Worm (Caenorhabditis elegans) whole organism, L1 larva: ENCODE results near the gene C33H5.2.

Experiments used
- C04F5.9 ChIP-seq: sonication (generic microtip); optimal IDR thresholded peaks from 2 replicates; lab custom pipeline; 2016; ENCODE audit warnings: missing genetic modification characterization, missing compliant biosample characterization
- C16A3.4 ChIP-seq: fragments of 150-350 bp; optimal IDR thresholded peaks from 2 replicates; lab custom pipeline; 2014; ENCODE audit warnings: missing biosample characterization, missing genetic modification characterization
- C34B4.2 ChIP-seq: sonication (generic microtip); optimal IDR thresholded peaks from 2 replicates; lab custom pipeline; 2017; ENCODE audit warnings: mild to moderate bottlenecking, missing genetic modification characterization, missing compliant biosample characterization
- Y116A8C.19 ChIP-seq: sonication (generic microtip); optimal IDR thresholded peaks from 2 replicates; lab custom pipeline; 2016; ENCODE audit warnings: missing compliant biosample characterization, missing genetic modification characterization, borderline replicate concordance
- aly-2 ChIP-seq: fragments of 150-350 bp; optimal IDR thresholded peaks from 2 replicates; lab custom pipeline; 2014; ENCODE audit warnings: missing biosample characterization, missing genetic modification characterization
- ama-1 ChIP-seq: fragments of 150-350 bp; optimal IDR thresholded peaks from 2 replicates; lab custom pipeline; 2014
- blmp-1 ChIP-seq: fragments of 150-350 bp; optimal IDR thresholded peaks from 2 replicates; lab custom pipeline; 2014; ENCODE audit warnings: missing biosample characterization, missing genetic modification characterization
- ceh-82 ChIP-seq, 3 experiments: fragments of 150-350 bp in 1 of 3; sonication (generic microtip) in 2 of 3; optimal IDR thresholded peaks; 2 replicates each; lab custom pipeline; 2014 to 2017; ENCODE audit warnings: missing biosample characterization in 3 of 3, missing genetic modification characterization in 3 of 3
- ceh-88 ChIP-seq: fragments of 200-800 bp; sonication (Bioruptor generic); IDR thresholded peaks from 2 replicates; pipeline ENCODE4 v1.3.6; 2022; ENCODE audit warnings: missing genetic modification characterization, missing compliant biosample characterization
- ceh-90 ChIP-seq: sonication (generic microtip); optimal IDR thresholded peaks from 2 replicates; lab custom pipeline; 2016; ENCODE audit warnings: missing genetic modification characterization, missing compliant biosample characterization
- dpl-1 ChIP-seq, 3 experiments: fragments of 150-350 bp in 2 of 3; sonication (generic microtip) in 1 of 3; optimal IDR thresholded peaks; 2 replicates each; lab custom pipeline; 2014 to 2017; ENCODE audit warnings: missing biosample characterization in 3 of 3, missing genetic modification characterization in 3 of 3, missing genetic modification reagents in 3 of 3
- efl-1 ChIP-seq, 4 experiments: fragments of 150-350 bp; optimal IDR thresholded peaks in 3 of 4; peaks in 1 of 4; 1 replicate in 1 of 4; 2 replicates in 3 of 4; lab custom pipeline; 2014; ENCODE audit warnings: missing biosample characterization in 2 of 4, missing genetic modification characterization in 2 of 4, missing genetic modification reagents in 2 of 4
- egl-27 ChIP-seq, 2 experiments: fragments of 150-350 bp in 1 of 2; sonication (generic microtip); optimal IDR thresholded peaks; 3 replicates each; lab custom pipeline; 2017 to 2018; ENCODE audit warnings: missing biosample characterization in 2 of 2, missing genetic modification characterization in 2 of 2, missing genetic modification reagents in 2 of 2
- elt-2 ChIP-seq: sonication (generic microtip); optimal IDR thresholded peaks from 2 replicates; lab custom pipeline; 2016; ENCODE audit warnings: missing genetic modification characterization, mild to moderate bottlenecking, inconsistent platforms, missing compliant biosample characterization, missing genetic modification reagents
- elt-3 ChIP-seq, 6 experiments: fragments of 150-350 bp in 1 of 6; sonication (generic microtip); optimal IDR thresholded peaks; 2 replicates each; lab custom pipeline; 2017 to 2018; ENCODE audit warnings: missing biosample characterization in 6 of 6, missing genetic modification characterization in 6 of 6, inconsistent platforms in 1 of 6
- ets-5 ChIP-seq: fragments of 200-800 bp; sonication (Bioruptor generic); IDR thresholded peaks from 2 replicates; pipeline ENCODE4 v1.3.6; 2022; ENCODE audit warnings: missing genetic modification characterization, missing compliant biosample characterization
- fos-1 ChIP-seq: fragments of 150-350 bp; optimal IDR thresholded peaks from 2 replicates; lab custom pipeline; 2014; ENCODE audit warnings: missing biosample characterization, missing genetic modification characterization
- grh-1 ChIP-seq: fragments of 200-800 bp; sonication (Bioruptor generic); IDR thresholded peaks from 2 replicates; pipeline ENCODE4 v1.3.6; 2022; ENCODE audit warnings: missing genetic modification reagents, missing genetic modification characterization, missing compliant biosample characterization
- hlh-4 ChIP-seq: sonication (generic microtip); optimal IDR thresholded peaks from 2 replicates; lab custom pipeline; 2016; ENCODE audit warnings: mild to moderate bottlenecking, missing genetic modification characterization, missing compliant biosample characterization
- hpl-2 ChIP-seq: fragments of 150-350 bp; optimal IDR thresholded peaks from 2 replicates; lab custom pipeline; 2014; ENCODE audit warnings: missing biosample characterization, missing genetic modification reagents, missing genetic modification characterization
- irx-1 ChIP-seq: sonication (generic microtip); optimal IDR thresholded peaks from 2 replicates; lab custom pipeline; 2016; ENCODE audit warnings: missing genetic modification characterization, missing compliant biosample characterization
- jun-1 ChIP-seq: fragments of 150-350 bp; optimal IDR thresholded peaks from 2 replicates; lab custom pipeline; 2014; ENCODE audit warnings: missing biosample characterization, missing genetic modification reagents, missing genetic modification characterization
- lir-3 ChIP-seq: sonication (generic microtip); optimal IDR thresholded peaks from 2 replicates; lab custom pipeline; 2016; ENCODE audit warnings: mild to moderate bottlenecking, missing genetic modification characterization, moderate library complexity, missing compliant biosample characterization; ENCODE audit not compliant: poor library complexity
- mab-9 ChIP-seq: fragments of 200-800 bp; sonication (Bioruptor generic); IDR thresholded peaks from 2 replicates; pipeline ENCODE4 v1.3.6; 2022; ENCODE audit warnings: missing genetic modification reagents, missing genetic modification characterization, missing compliant biosample characterization
- mdl-1 ChIP-seq, 2 experiments: fragments of 150-350 bp; optimal IDR thresholded peaks; 2 replicates each; lab custom pipeline; 2014 to 2017; ENCODE audit warnings: missing biosample characterization in 2 of 2, missing genetic modification characterization in 2 of 2, inconsistent platforms in 1 of 2
- mef-2 ChIP-seq: fragments of 150-350 bp; optimal IDR thresholded peaks from 2 replicates; lab custom pipeline; 2014; ENCODE audit warnings: missing biosample characterization, missing genetic modification characterization
- nhr-19 ChIP-seq: fragments of 200-800 bp; sonication (Bioruptor generic); conservative IDR thresholded peaks from 2 replicates; pipeline ENCODE4 v1.3.6; 2022; ENCODE audit warnings: missing genetic modification characterization, missing compliant biosample characterization
- nhr-20 ChIP-seq: sonication (generic microtip); optimal IDR thresholded peaks from 2 replicates; lab custom pipeline; 2016; ENCODE audit warnings: mild to moderate bottlenecking, missing genetic modification characterization, missing compliant biosample characterization
- nhr-237 ChIP-seq: fragments of 150-350 bp; optimal IDR thresholded peaks from 2 replicates; lab custom pipeline; 2014; ENCODE audit warnings: missing biosample characterization, missing genetic modification characterization
- nhr-28 ChIP-seq: fragments of 150-350 bp; optimal IDR thresholded peaks from 2 replicates; lab custom pipeline; 2014; ENCODE audit warnings: missing biosample characterization, missing genetic modification characterization
- nhr-47 ChIP-seq: sonication (generic microtip); optimal IDR thresholded peaks from 2 replicates; lab custom pipeline; 2016; ENCODE audit warnings: mild to moderate bottlenecking, missing genetic modification characterization, moderate library complexity, missing compliant biosample characterization
- nhr-77 ChIP-seq: fragments of 150-350 bp; optimal IDR thresholded peaks from 2 replicates; lab custom pipeline; 2014; ENCODE audit warnings: missing biosample characterization, missing genetic modification characterization
- nhr-84 ChIP-seq: sonication (generic microtip); optimal IDR thresholded peaks from 2 replicates; lab custom pipeline; 2017; ENCODE audit warnings: missing biosample characterization, missing genetic modification characterization
- nhr-85 ChIP-seq: sonication (generic microtip); peaks from one replicate; lab custom pipeline; 2016; ENCODE audit warnings: missing genetic modification characterization, inconsistent platforms, missing compliant biosample characterization
- nhr-90 ChIP-seq: sonication (generic microtip); optimal IDR thresholded peaks from 2 replicates; lab custom pipeline; 2016; ENCODE audit warnings: mild to moderate bottlenecking, missing genetic modification characterization, missing compliant biosample characterization; ENCODE audit not compliant: poor library complexity
- pag-3 ChIP-seq: sonication (generic microtip); optimal IDR thresholded peaks from 2 replicates; lab custom pipeline; 2017; ENCODE audit warnings: missing genetic modification characterization, mild to moderate bottlenecking, missing compliant biosample characterization, antibody characterized with exemption, borderline replicate concordance; ENCODE audit not compliant: insufficient read depth
- pax-3 ChIP-seq: fragments of 200-800 bp; sonication (Bioruptor generic); optimal IDR thresholded peaks from 2 replicates; lab custom pipeline; 2018; ENCODE audit warnings: mild to moderate bottlenecking, missing genetic modification characterization, moderate library complexity, missing compliant biosample characterization
- pqm-1 ChIP-seq: sonication (generic microtip); optimal IDR thresholded peaks from 3 replicates; lab custom pipeline; 2017; ENCODE audit warnings: missing biosample characterization, missing genetic modification characterization
- rnt-1 ChIP-seq: sonication (generic microtip); optimal IDR thresholded peaks from 2 replicates; lab custom pipeline; 2016; ENCODE audit warnings: mild to moderate bottlenecking, missing genetic modification characterization, moderate library complexity, missing compliant biosample characterization
- snpc-4 ChIP-seq: fragments of 150-350 bp; optimal IDR thresholded peaks from 2 replicates; lab custom pipeline; 2014; ENCODE audit warnings: missing biosample characterization, missing genetic modification characterization
- snu-23 ChIP-seq: sonication (generic microtip); optimal IDR thresholded peaks from 2 replicates; lab custom pipeline; 2016; ENCODE audit warnings: missing genetic modification characterization, missing compliant biosample characterization
- sptf-1 ChIP-seq: fragments of 150-350 bp; optimal IDR thresholded peaks from 2 replicates; lab custom pipeline; 2014; ENCODE audit warnings: missing biosample characterization, missing genetic modification characterization
- tbx-2 ChIP-seq: sonication (generic microtip); optimal IDR thresholded peaks from 2 replicates; lab custom pipeline; 2016; ENCODE audit warnings: missing genetic modification characterization, missing compliant biosample characterization
- unc-130 ChIP-seq: fragments of 150-350 bp; optimal IDR thresholded peaks from 2 replicates; lab custom pipeline; 2017; ENCODE audit warnings: missing biosample characterization, missing genetic modification characterization, inconsistent platforms
- unc-30 ChIP-seq: sonication (generic microtip); optimal IDR thresholded peaks from 2 replicates; lab custom pipeline; 2017; ENCODE audit warnings: missing biosample characterization, missing genetic modification characterization
- unc-86 ChIP-seq: sonication (generic microtip); optimal IDR thresholded peaks from 2 replicates; lab custom pipeline; 2016; ENCODE audit warnings: missing genetic modification characterization, missing compliant biosample characterization
- zag-1 ChIP-seq: fragments of 150-350 bp; optimal IDR thresholded peaks from 2 replicates; lab custom pipeline; 2014; ENCODE audit warnings: missing biosample characterization, missing genetic modification characterization
- ztf-11 ChIP-seq, 2 experiments: sonication (generic microtip); optimal IDR thresholded peaks; 2 replicates each; lab custom pipeline; 2016 to 2017; ENCODE audit warnings: missing genetic modification characterization in 2 of 2, missing biosample characterization in 1 of 2, missing compliant biosample characterization in 1 of 2
- ztf-4 ChIP-seq: fragments of 150-350 bp; optimal IDR thresholded peaks from 2 replicates; lab custom pipeline; 2014; ENCODE audit warnings: missing biosample characterization, missing genetic modification characterization

C33H5.2 gene

ce11 chrIV:7844333-7844973, 39.6 kb downstream of the C33H5.2 start (continued):
- TF ChIP-seq nhr-85 (tag; lab: Kevin White, UChicago) (peak; percentile 55), C16A3.4 (tag; lab: Kevin White, UChicago) (no peak), unc-30 (tag; lab: Kevin White, UChicago) (no peak)
- TF ChIP-seq, all 84 proteins: peak for 9

ce11 chrIV:7845585-7845984, 40.7 kb downstream of the C33H5.2 start:
- TF ChIP-seq snpc-4 (tag; lab: Kevin White, UChicago): peak; percentile 43
- peak in 3 of 6 experiments; percentile 22 to 31 (median 31) for TF ChIP-seq elt-3 (tag; optimal IDR thresholded peaks at IDR 0.05; lab: Kevin White, UChicago)
- TF ChIP-seq rnt-1: peak; percentile 67
- no peak for TF ChIP-seq ceh-90
- peak in 1 of 2 experiments; percentile 18 for TF ChIP-seq egl-27 (tag; optimal IDR thresholded peaks at IDR 0.05; lab: Kevin White, UChicago)
- TF ChIP-seq irx-1: peak; percentile 70
- TF ChIP-seq nhr-90 (tag; lab: Kevin White, UChicago): peak; percentile 67
- TF ChIP-seq lir-3 (tag; lab: Kevin White, UChicago): no peak
- TF ChIP-seq elt-2 (tag; lab: Kevin White, UChicago): peak; percentile 30
- no peak for TF ChIP-seq nhr-28 (tag; lab: Kevin White, UChicago)
- peak; percentile 86 for TF ChIP-seq snu-23 (GFP tag; lab: Kevin White, UChicago)
- no peak for TF ChIP-seq aly-2 (tag; lab: Kevin White, UChicago)
- TF ChIP-seq blmp-1 (tag; lab: Kevin White, UChicago): peak; percentile 6
- TF ChIP-seq mdl-1 (tag; optimal IDR thresholded peaks at IDR 0.05; lab: Kevin White, UChicago): peak in 1 of 2 experiments; percentile 81
- peak in 1 of 2 experiments; percentile 70 for TF ChIP-seq ztf-11 (tag; optimal IDR thresholded peaks at IDR 0.05; lab: Kevin White, UChicago)
- TF ChIP-seq pag-3 (tag; lab: Kevin White, UChicago): no peak
- peak; percentile 39 to 54 (median 52) for TF ChIP-seq dpl-1 (GFP tag; optimal IDR thresholded peaks at IDR 0.05; lab: Kevin White, UChicago)
- TF ChIP-seq efl-1 (optimal IDR thresholded peaks at IDR 0.05; lab: Kevin White, UChicago): peak; percentile 62 to 67
- peak; percentile 38 to 93 for TF ChIP-seq efl-1 (GFP tag; optimal IDR thresholded peaks at IDR 0.05 in 1 of 2; lab: Kevin White, UChicago)
- TF ChIP-seq jun-1: peak; percentile 19
- TF ChIP-seq fos-1 (tag; lab: Kevin White, UChicago): peak; percentile 41
- TF ChIP-seq hpl-2: no peak
- peak; percentile 82 for TF ChIP-seq nhr-47 (tag; lab: Kevin White, UChicago)
- TF ChIP-seq tbx-2 (tag; lab: Kevin White, UChicago): peak; percentile 76
- TF ChIP-seq nhr-237 (tag; lab: Kevin White, UChicago): no peak
- TF ChIP-seq ztf-4: peak; percentile 61
- peak; percentile 56 for TF ChIP-seq mab-9 (GFP tag; lab: Robert Waterston, UW)
- peak; percentile 46 for TF ChIP-seq pax-3 (tag; lab: Kevin White, UChicago)
- TF ChIP-seq hlh-4 (tag; lab: Kevin White, UChicago): no peak
- TF ChIP-seq ceh-82 (tag; optimal IDR thresholded peaks at IDR 0.05; lab: Kevin White, UChicago): peak in 2 of 3 experiments; percentile 71 to 80
- no peak for TF ChIP-seq Y116A8C.19 (tag; lab: Kevin White, UChicago)
- TF ChIP-seq C04F5.9: peak; percentile 1
- peak; percentile 73 for TF ChIP-seq nhr-19 (GFP tag; lab: Robert Waterston, UW)
- TF ChIP-seq grh-1 (GFP tag; lab: Robert Waterston, UW): peak; percentile 40
- no peak for TF ChIP-seq unc-130 (tag; lab: Kevin White, UChicago)
- no peak for TF ChIP-seq ceh-88 (GFP tag; lab: Robert Waterston, UW)
- peak; percentile 78 for TF ChIP-seq nhr-20 (tag; lab: Kevin White, UChicago)
- TF ChIP-seq mef-2 (tag; lab: Kevin White, UChicago): peak; percentile 26
- TF ChIP-seq pqm-1 (tag; lab: Kevin White, UChicago): no peak
- TF ChIP-seq zag-1: no peak
- TF ChIP-seq nhr-84 (tag; lab: Kevin White, UChicago): no peak
- TF ChIP-seq C34B4.2: no peak
- no peak for TF ChIP-seq sptf-1 (tag; lab: Kevin White, UChicago)
- no peak for TF ChIP-seq C16A3.4 (tag; lab: Kevin White, UChicago)
- no peak for TF ChIP-seq ama-1 (lab: Kevin White, UChicago)
- TF ChIP-seq nhr-77 (tag; lab: Kevin White, UChicago): peak; percentile 21
- TF ChIP-seq unc-86 (tag; lab: Kevin White, UChicago): peak; percentile 81
- TF ChIP-seq ets-5 (GFP tag; lab: Robert Waterston, UW): no peak
